Fruit fly (Drosophila melanogaster): Measurements from ENCODE around the gene CG13847.

Gene CG13847

dm6 chr3R:22396238-22396772, 39.6 kb downstream of the CG13847 start (continued):
- TF ChIP-seq CG7987 (GFP tag; optimal IDR thresholded peaks at IDR 0.05) (no peak), Scr (GFP tag; IDR thresholded peaks at IDR 0.05; ENCODE audit: partially characterized antibody) (peak; percentile 7; the same call in 1 of the 2 replicates), CG8388 (GFP tag; optimal IDR thresholded peaks at IDR 0.05) (no peak), Tbp (GFP tag; optimal IDR thresholded peaks at IDR 0.05) (no peak), lov (optimal IDR thresholded peaks at IDR 0.05) (no peak), lov (GFP tag; IDR thresholded peaks at IDR 0.05) (no peak), D19B (GFP tag; optimal IDR thresholded peaks at IDR 0.05) (no peak), CG16863 (GFP tag; optimal IDR thresholded peaks at IDR 0.05) (no peak), CG6765 (GFP tag; optimal IDR thresholded peaks at IDR 0.05) (no peak), CG12659 (GFP tag; optimal IDR thresholded peaks at IDR 0.05) (no peak), Adf1 (GFP tag; IDR thresholded peaks at IDR 0.05) (no peak), CG33213 (GFP tag; optimal IDR thresholded peaks at IDR 0.05) (no peak), CoRest (tag; optimal IDR thresholded peaks at IDR 0.05) (no peak), ham (GFP tag; IDR thresholded peaks at IDR 0.05) (no peak), CG15514 (GFP tag; optimal IDR thresholded peaks at IDR 0.05) (no peak), pb (GFP tag; optimal IDR thresholded peaks at IDR 0.05) (no peak), tx (GFP tag; optimal IDR thresholded peaks at IDR 0.05) (no peak), caup (GFP tag; optimal IDR thresholded peaks at IDR 0.05; ENCODE audit: severe bottlenecking) (no peak), trem (tag; optimal IDR thresholded peaks at IDR 0.05) (no peak), CG17361 (GFP tag; IDR thresholded peaks at IDR 0.05) (no peak), CG9609 (GFP tag; optimal IDR thresholded peaks at IDR 0.05) (no peak), CrebB (tag; optimal IDR thresholded peaks at IDR 0.05) (no peak), vnd (GFP tag; IDR thresholded peaks at IDR 0.05; ENCODE audit: partially characterized antibody) (no peak), wdn (GFP tag; IDR thresholded peaks at IDR 0.05) (no peak), mld (GFP tag; IDR thresholded peaks at IDR 0.05; ENCODE audit: partially characterized antibody) (0 out of 3 replicates have a peak, but pooled peaks have one; percentile 31), CG8290 (GFP tag; optimal IDR thresholded peaks at IDR 0.05) (no peak), CG8290 (tag; optimal IDR thresholded peaks at IDR 0.05) (peak in 1 of 2 experiments; percentile 22), abd-A (tag; optimal IDR thresholded peaks at IDR 0.05) (no peak), kni (GFP tag; optimal IDR thresholded peaks at IDR 0.05) (no peak), Oli (tag; optimal IDR thresholded peaks at IDR 0.05) (no peak), Doc2 (GFP tag; IDR thresholded peaks at IDR 0.05) (no peak), disco-r (GFP tag; optimal IDR thresholded peaks at IDR 0.05) (no peak), Lhr (GFP tag; optimal IDR thresholded peaks at IDR 0.05) (no peak), CG18476 (GFP tag; optimal IDR thresholded peaks at IDR 0.05) (no peak), hb (GFP tag; IDR thresholded peaks at IDR 0.05; ENCODE audit: partially characterized antibody) (no peak), HLH4C (GFP tag; IDR thresholded peaks at IDR 0.05; ENCODE audit: partially characterized antibody) (no peak), vfl (GFP tag; optimal IDR thresholded peaks at IDR 0.05) (no peak), CG11093 (GFP tag; IDR thresholded peaks at IDR 0.05) (no peak), CG6791 (GFP tag; IDR thresholded peaks at IDR 0.05; ENCODE audit: partially characterized antibody) (peak; percentile 74), exex (tag; optimal IDR thresholded peaks at IDR 0.05) (peak; percentile 88), gt (GFP tag; IDR thresholded peaks at IDR 0.05) (no peak), CG7928 (GFP tag; optimal IDR thresholded peaks at IDR 0.05) (no peak), CG6689 (GFP tag; IDR thresholded peaks at IDR 0.05) (no peak), HLHmδ (GFP tag; optimal IDR thresholded peaks at IDR 0.05) (no peak), esg (GFP tag; conservative IDR thresholded peaks at IDR 0.05) (no peak), ind (GFP tag; optimal IDR thresholded peaks at IDR 0.05) (no peak), ttk (GFP tag; IDR thresholded peaks at IDR 0.05) (no peak), grn (GFP tag; optimal IDR thresholded peaks at IDR 0.05) (peak; percentile 73), CG9727 (GFP tag; optimal IDR thresholded peaks at IDR 0.05) (no peak), HHEX (GFP tag; optimal IDR thresholded peaks at IDR 0.05) (no peak), Opbp (GFP tag; IDR thresholded peaks at IDR 0.05; ENCODE audit: partially characterized antibody) (peak; percentile 55; the same call in 1 of the 3 replicates)

Measured in whole organism, embryonic.